Worm (Caenorhabditis elegans) whole organism, young adult: ENCODE data around the gene nac-2.

Experiments
- B0336.3 ChIP-seq: fragments of 200-800 bp; sonication (Bioruptor generic); IDR thresholded peaks from 2 replicates; pipeline ENCODE4 v1.3.6; 2022; ENCODE audit warnings: missing genetic modification characterization, missing compliant biosample characterization
- akir-1 ChIP-seq: fragments of 200-800 bp; sonication (Bioruptor generic); optimal IDR thresholded peaks from 2 replicates; lab custom pipeline; 2018; ENCODE audit warnings: mild to moderate bottlenecking, missing genetic modification characterization, moderate library complexity, missing compliant biosample characterization
- ama-1 ChIP-seq, 3 experiments: fragments of 150-350 bp in 1 of 3; sonication (generic microtip) in 2 of 3; optimal IDR thresholded peaks; 2 replicates each; lab custom pipeline; 2014 to 2018; ENCODE audit warnings: missing biosample characterization in 2 of 3, missing genetic modification characterization in 2 of 3, missing genetic modification reagents in 2 of 3
- ceh-40 ChIP-seq: fragments of 200-800 bp; sonication (Bioruptor generic); IDR thresholded peaks from 2 replicates; pipeline ENCODE4 v1.3.6; 2022; ENCODE audit warnings: missing genetic modification characterization, missing compliant biosample characterization
- nhr-90 ChIP-seq: sonication (generic microtip); optimal IDR thresholded peaks from 2 replicates; lab custom pipeline; 2016; ENCODE audit warnings: missing genotype, mild to moderate bottlenecking, missing genetic modification characterization, missing compliant biosample characterization
- rpc-1 ChIP-seq, 2 experiments: fragments of 150-350 bp in 1 of 2; sonication (generic microtip) in 1 of 2; optimal IDR thresholded peaks; 2 replicates each; lab custom pipeline; 2014 to 2018; ENCODE audit warnings: missing biosample characterization in 1 of 2, missing genetic modification characterization in 1 of 2, missing genetic modification reagents in 1 of 2, missing genotype in 1 of 2
- snpc-3.4 ChIP-seq: sonication (generic microtip); optimal IDR thresholded peaks from 2 replicates; lab custom pipeline; 2017; ENCODE audit warnings: missing genetic modification characterization, mild to moderate bottlenecking, missing compliant biosample characterization, antibody characterized with exemption, moderate library complexity, missing genotype, missing genetic modification reagents
- zfh-2 ChIP-seq: fragments of 200-800 bp; sonication (Bioruptor generic); conservative IDR thresholded peaks from 2 replicates; pipeline ENCODE4 v1.3.6; 2022; ENCODE audit warnings: missing genetic modification reagents, missing genetic modification characterization, missing compliant biosample characterization
- ztf-26 ChIP-seq: sonication (generic microtip); optimal IDR thresholded peaks from 2 replicates; lab custom pipeline; 2017; ENCODE audit warnings: missing genetic modification characterization, missing compliant biosample characterization

- TF ChIP-seq nhr-90 (tag; lab: Kevin White, UChicago) (no peak), ama-1 (optimal IDR thresholded peaks at IDR 0.05; lab: Kevin White, UChicago) (no peak), ama-1 (GFP tag; optimal IDR thresholded peaks at IDR 0.05; lab: Kevin White, UChicago) (no peak), snpc-3.4 (tag; lab: Kevin White, UChicago) (no peak), akir-1 (GFP tag; lab: Kevin White, UChicago) (no peak), ztf-26 (tag; lab: Kevin White, UChicago) (no peak), zfh-2 (GFP tag; lab: Robert Waterston, UW) (no peak), ceh-40 (GFP tag; lab: Robert Waterston, UW) (no peak), rpc-1 (optimal IDR thresholded peaks at IDR 0.05; lab: Kevin White, UChicago) (no peak), rpc-1 (tag; optimal IDR thresholded peaks at IDR 0.05; lab: Kevin White, UChicago) (no peak), B0336.3 (GFP tag; lab: Robert Waterston, UW) (no peak)
These were observed 33.1 kb downstream of the nac-2 start, which contains the start of gene F59B2.8 for ce11 chrIII:9010047-9010446.
